Worm (Caenorhabditis elegans): ENCODE measurements around the gene srh-282.

Gene srh-282

ce11 chrIV:296849-297248 is 23.6 kb upstream of the srh-282 start (continued):
- no peak for TF ChIP-seq hpl-2 (GFP tag; optimal IDR thresholded peaks at IDR 0.05)
- TF ChIP-seq elt-2 (tag; optimal IDR thresholded peaks at IDR 0.05) = peak; percentile 94
- no peak for TF ChIP-seq vab-15 (tag; optimal IDR thresholded peaks at IDR 0.05)
- no peak for TF ChIP-seq ztf-11 (tag; optimal IDR thresholded peaks at IDR 0.05)
- TF ChIP-seq lin-35 (GFP tag; optimal IDR thresholded peaks at IDR 0.05) = peak in 1 of 2 experiments; percentile 35
- TF ChIP-seq blmp-1 (tag; optimal IDR thresholded peaks at IDR 0.05) = no peak
- no peak for TF ChIP-seq C04F5.9 (tag; optimal IDR thresholded peaks at IDR 0.05)
- TF ChIP-seq mef-2 (tag; optimal IDR thresholded peaks at IDR 0.05) = no peak
- peak; percentile 41 for TF ChIP-seq nhr-71 (tag; optimal IDR thresholded peaks at IDR 0.05)
- no peak for TF ChIP-seq snpc-4 (tag; optimal IDR thresholded peaks at IDR 0.05)
- peak; percentile 64 for TF ChIP-seq nhr-90 (tag; optimal IDR thresholded peaks at IDR 0.05; ENCODE audit: poor library complexity)
- no peak for TF ChIP-seq irx-1 (tag; optimal IDR thresholded peaks at IDR 0.05)
- no peak for TF ChIP-seq C34B4.2 (tag; optimal IDR thresholded peaks at IDR 0.05)

ce11 chrIV:295734-296201 is 22.6 kb upstream of the srh-282 start:
- TF ChIP-seq fkh-8 (tag; optimal IDR thresholded peaks at IDR 0.05) (no peak), mab-9 (GFP tag; IDR thresholded peaks at IDR 0.05) (no peak), ama-1 (optimal IDR thresholded peaks at IDR 0.05) (no peak), nhr-12 (tag; optimal IDR thresholded peaks at IDR 0.05) (no peak), tbx-2 (tag; optimal IDR thresholded peaks at IDR 0.05) (peak; percentile 28), elt-2 (tag; optimal IDR thresholded peaks at IDR 0.05) (peak; percentile 81), rnt-1 (tag; optimal IDR thresholded peaks at IDR 0.05) (no peak), nhr-47 (tag; optimal IDR thresholded peaks at IDR 0.05) (peak; percentile 2), lin-13 (GFP tag; optimal IDR thresholded peaks at IDR 0.05) (peak; percentile 1), sox-4 (tag; optimal IDR thresholded peaks at IDR 0.05) (no peak), xbp-1 (tag; optimal IDR thresholded peaks at IDR 0.05) (no peak), lin-39 (tag; optimal IDR thresholded peaks at IDR 0.05) (no peak), pax-3 (tag; optimal IDR thresholded peaks at IDR 0.05) (peak; percentile 18), nhr-77 (tag; optimal IDR thresholded peaks at IDR 0.05) (no peak), lin-14 (GFP tag; optimal IDR thresholded peaks at IDR 0.05) (peak; percentile 46), nhr-71 (tag; optimal IDR thresholded peaks at IDR 0.05) (peak; percentile 70), swsn-7 (tag; optimal IDR thresholded peaks at IDR 0.05) (no peak), elt-3 (tag; optimal IDR thresholded peaks at IDR 0.05) (peak in 2 of 6 experiments; percentile 37 to 45), sptf-1 (tag; optimal IDR thresholded peaks at IDR 0.05) (no peak), nhr-76 (tag; optimal IDR thresholded peaks at IDR 0.05) (no peak), jun-1 (tag; optimal IDR thresholded peaks at IDR 0.05) (peak; percentile 20), efl-1 (optimal IDR thresholded peaks at IDR 0.05) (no peak), efl-1 (GFP tag; optimal IDR thresholded peaks at IDR 0.05 in 1 of 2) (peak in 1 of 2 experiments; percentile 70), C04F5.9 (tag; optimal IDR thresholded peaks at IDR 0.05) (no peak), fkh-4 (tag; optimal IDR thresholded peaks at IDR 0.05; ENCODE audit: borderline replicate concordance) (no peak), nhr-20 (tag; optimal IDR thresholded peaks at IDR 0.05) (peak; percentile 70), nhr-19 (GFP tag; conservative IDR thresholded peaks at IDR 0.05) (peak; percentile 46; the same call in 1 of the 2 replicates), lin-35 (GFP tag; optimal IDR thresholded peaks at IDR 0.05) (peak in 1 of 2 experiments; percentile 76), mdl-1 (tag; optimal IDR thresholded peaks at IDR 0.05) (peak in 1 of 2 experiments; percentile 54), ceh-88 (GFP tag; IDR thresholded peaks at IDR 0.05) (no peak), ztf-11 (tag; optimal IDR thresholded peaks at IDR 0.05) (no peak), nhr-237 (tag; optimal IDR thresholded peaks at IDR 0.05) (no peak), blmp-1 (tag; optimal IDR thresholded peaks at IDR 0.05) (no peak), nhr-90 (tag; optimal IDR thresholded peaks at IDR 0.05; ENCODE audit: poor library complexity) (peak; percentile 47), ceh-63 (GFP tag; optimal IDR thresholded peaks at IDR 0.05) (no peak), aly-2 (tag; optimal IDR thresholded peaks at IDR 0.05) (no peak), aha-1 (tag; optimal IDR thresholded peaks at IDR 0.05) (no peak), snu-23 (GFP tag; optimal IDR thresholded peaks at IDR 0.05) (peak; percentile 34), dpl-1 (GFP tag; optimal IDR thresholded peaks at IDR 0.05) (peak in 1 of 3 experiments; percentile 49)

Measured in whole organism, L1 larva.